Worm (Caenorhabditis elegans) whole organism, young adult: Measurements from ENCODE around the gene C03G5.14.
A peak's percentile ranks its signal among the peaks of the same experiment; 100 is the strongest.

Source experiments
- F22D6.2 ChIP-seq: sonication (generic microtip); optimal IDR thresholded peaks from 2 replicates; lab custom pipeline; 2016; ENCODE audit warnings: mild to moderate bottlenecking, missing genetic modification characterization, missing compliant biosample characterization
- F33H1.4 ChIP-seq: fragments of 200-800 bp; sonication (Bioruptor generic); IDR thresholded peaks from 2 replicates; pipeline ENCODE4 v1.3.6; 2022; ENCODE audit warnings: missing genetic modification reagents, missing genetic modification characterization, missing compliant biosample characterization
- F57A8.1 ChIP-seq: fragments of 200-800 bp; sonication (Bioruptor generic); optimal IDR thresholded peaks from 2 replicates; lab custom pipeline; 2018; ENCODE audit warnings: mild to moderate bottlenecking, missing genetic modification characterization, moderate library complexity, missing compliant biosample characterization
- K11D2.4 ChIP-seq: fragments of 200-800 bp; sonication (Bioruptor generic); IDR thresholded peaks from 2 replicates; pipeline ENCODE4 v1.3.6; 2022; ENCODE audit warnings: missing genetic modification reagents, missing genetic modification characterization, missing compliant biosample characterization
- K12H6.12 ChIP-seq: fragments of 200-800 bp; sonication (Bioruptor generic); optimal IDR thresholded peaks from 2 replicates; lab custom pipeline; 2018; ENCODE audit warnings: mild to moderate bottlenecking, missing genetic modification characterization, missing compliant biosample characterization
- Y56A3A.18 ChIP-seq: fragments of 200-800 bp; sonication (Bioruptor generic); IDR thresholded peaks from 2 replicates; pipeline ENCODE4 v1.3.6; 2022; ENCODE audit warnings: missing genetic modification reagents, missing genetic modification characterization, missing compliant biosample characterization
- Y67H2A.10 ChIP-seq: fragments of 200-800 bp; sonication (Bioruptor generic); conservative IDR thresholded peaks from 2 replicates; pipeline ENCODE4 v1.3.6; 2022; ENCODE audit warnings: missing genetic modification reagents, missing genetic modification characterization, missing compliant biosample characterization
- Y95B8A.8 ChIP-seq: fragments of 200-800 bp; sonication (Bioruptor generic); IDR thresholded peaks from 2 replicates; pipeline ENCODE4 v1.3.6; 2022; ENCODE audit warnings: missing genetic modification reagents, missing genetic modification characterization, missing compliant biosample characterization
- aptf-2 ChIP-seq: fragments of 200-800 bp; sonication (Bioruptor generic); conservative IDR thresholded peaks from 2 replicates; pipeline ENCODE4 v1.3.6; 2022; ENCODE audit warnings: missing genetic modification reagents, missing genetic modification characterization, missing compliant biosample characterization
- attf-5 ChIP-seq: fragments of 200-800 bp; sonication (Bioruptor generic); optimal IDR thresholded peaks from 2 replicates; lab custom pipeline; 2018; ENCODE audit warnings: mild to moderate bottlenecking, missing genetic modification characterization, missing compliant biosample characterization
- bed-1 ChIP-seq: fragments of 200-800 bp; sonication (Bioruptor generic); IDR thresholded peaks from 2 replicates; pipeline ENCODE4 v1.3.6; 2022; ENCODE audit warnings: missing genetic modification reagents, missing genetic modification characterization, missing compliant biosample characterization
- ccch-3 ChIP-seq: fragments of 200-800 bp; sonication (Bioruptor generic); optimal IDR thresholded peaks from 2 replicates; lab custom pipeline; 2018; ENCODE audit warnings: mild to moderate bottlenecking, missing genetic modification characterization, missing compliant biosample characterization
- ceh-27 ChIP-seq: fragments of 200-800 bp; sonication (Bioruptor generic); optimal IDR thresholded peaks from 2 replicates; lab custom pipeline; 2018; ENCODE audit warnings: mild to moderate bottlenecking, missing genetic modification characterization, moderate library complexity, missing compliant biosample characterization
- ceh-91 ChIP-seq: fragments of 200-800 bp; sonication (Bioruptor generic); IDR thresholded peaks from 2 replicates; pipeline ENCODE4 v1.3.6; 2022; ENCODE audit warnings: missing genetic modification reagents, missing genetic modification characterization, missing compliant biosample characterization
- die-1 ChIP-seq: sonication (generic microtip); optimal IDR thresholded peaks from 2 replicates; lab custom pipeline; 2016; ENCODE audit warnings: missing genotype, mild to moderate bottlenecking, missing genetic modification characterization, missing compliant biosample characterization
- efl-1 ChIP-seq: fragments of 150-350 bp; optimal IDR thresholded peaks from 2 replicates; lab custom pipeline; 2014; ENCODE audit warnings: missing biosample characterization, missing genetic modification reagents, missing genetic modification characterization
- egl-18 ChIP-seq: fragments of 200-800 bp; sonication (Bioruptor generic); IDR thresholded peaks from 2 replicates; pipeline ENCODE4 v1.3.6; 2022; ENCODE audit warnings: missing genetic modification reagents, missing genetic modification characterization, missing compliant biosample characterization
- egrh-3 ChIP-seq: fragments of 200-800 bp; sonication (Bioruptor generic); IDR thresholded peaks from 2 replicates; pipeline ENCODE4 v1.3.6; 2022; ENCODE audit warnings: missing genetic modification reagents, missing genetic modification characterization, missing compliant biosample characterization
- ets-4 ChIP-seq: fragments of 200-800 bp; sonication (Bioruptor generic); optimal IDR thresholded peaks from 2 replicates; lab custom pipeline; 2018; ENCODE audit warnings: mild to moderate bottlenecking, missing genetic modification characterization, missing compliant biosample characterization
- fkh-3 ChIP-seq: sonication (generic microtip); optimal IDR thresholded peaks from 2 replicates; lab custom pipeline; 2016; ENCODE audit warnings: mild to moderate bottlenecking, missing genetic modification characterization, missing compliant biosample characterization
- gei-17 ChIP-seq: fragments of 200-800 bp; sonication (Bioruptor generic); optimal IDR thresholded peaks from 2 replicates; lab custom pipeline; 2018; ENCODE audit warnings: mild to moderate bottlenecking, missing genetic modification characterization, missing compliant biosample characterization
- hlh-12 ChIP-seq: sonication (generic microtip); optimal IDR thresholded peaks from 2 replicates; lab custom pipeline; 2016; ENCODE audit warnings: missing genetic modification characterization, missing compliant biosample characterization
- hmg-1.2 ChIP-seq: fragments of 200-800 bp; sonication (Bioruptor generic); IDR thresholded peaks from 2 replicates; pipeline ENCODE4 v1.3.6; 2022; ENCODE audit warnings: missing genetic modification reagents, missing genetic modification characterization, missing compliant biosample characterization
- hsf-1 ChIP-seq: fragments of 200-800 bp; sonication (Bioruptor generic); IDR thresholded peaks from 2 replicates; pipeline ENCODE4 v1.3.6; 2022; ENCODE audit warnings: missing genetic modification reagents, missing genetic modification characterization, missing compliant biosample characterization
- lag-1 ChIP-seq: fragments of 200-800 bp; sonication (Bioruptor generic); IDR thresholded peaks from 2 replicates; pipeline ENCODE4 v1.3.6; 2022; ENCODE audit warnings: missing genetic modification reagents, missing genetic modification characterization, missing compliant biosample characterization
- lin-35 ChIP-seq, 3 experiments: fragments of 150-350 bp in 2 of 3; sonication (generic microtip) in 1 of 3; optimal IDR thresholded peaks; 2 replicates each; lab custom pipeline; 2014 to 2018; ENCODE audit warnings: missing biosample characterization in 3 of 3, missing genetic modification characterization in 3 of 3, missing genetic modification reagents in 3 of 3
- lsy-27 ChIP-seq: sonication (generic microtip); optimal IDR thresholded peaks from 2 replicates; lab custom pipeline; 2017; ENCODE audit warnings: missing genetic modification characterization, mild to moderate bottlenecking, missing compliant biosample characterization, antibody characterized with exemption, missing genotype, borderline replicate concordance; ENCODE audit not compliant: insufficient read depth
- madf-3 ChIP-seq: fragments of 200-800 bp; sonication (Bioruptor generic); IDR thresholded peaks from 2 replicates; pipeline ENCODE4 v1.3.6; 2022; ENCODE audit warnings: missing genetic modification reagents, missing genetic modification characterization, missing compliant biosample characterization
- mcd-1 ChIP-seq: fragments of 200-800 bp; sonication (Bioruptor generic); IDR thresholded peaks from 2 replicates; pipeline ENCODE4 v1.3.6; 2022; ENCODE audit warnings: missing genetic modification reagents, missing genetic modification characterization, missing compliant biosample characterization
- nfya-2 ChIP-seq: fragments of 200-800 bp; sonication (Bioruptor generic); IDR thresholded peaks from 2 replicates; pipeline ENCODE4 v1.3.6; 2022; ENCODE audit warnings: missing genetic modification reagents, missing genetic modification characterization, missing compliant biosample characterization
- nfyb-1 ChIP-seq: fragments of 200-800 bp; sonication (Bioruptor generic); IDR thresholded peaks from 2 replicates; pipeline ENCODE4 v1.3.6; 2022; ENCODE audit warnings: missing genetic modification reagents, missing genetic modification characterization, missing compliant biosample characterization
- nhr-120 ChIP-seq: fragments of 200-800 bp; sonication (Bioruptor generic); IDR thresholded peaks from 2 replicates; pipeline ENCODE4 v1.3.6; 2022; ENCODE audit warnings: missing genetic modification characterization, missing compliant biosample characterization
- nhr-27 ChIP-seq: fragments of 200-800 bp; sonication (Bioruptor generic); optimal IDR thresholded peaks from 2 replicates; lab custom pipeline; 2018; ENCODE audit warnings: mild to moderate bottlenecking, missing genetic modification characterization, moderate library complexity, missing compliant biosample characterization
- rec-8 ChIP-seq, 2 experiments: sonication (generic microtip); optimal IDR thresholded peaks; 2 replicates each; lab custom pipeline; 2016; ENCODE audit warnings: mild to moderate bottlenecking in 2 of 2, missing genetic modification characterization in 2 of 2, missing genetic modification reagents in 2 of 2, missing genotype in 2 of 2, missing biosample characterization in 1 of 2, missing compliant biosample characterization in 1 of 2, moderate library complexity in 1 of 2
- sdz-38 ChIP-seq: sonication (generic microtip); optimal IDR thresholded peaks from 2 replicates; lab custom pipeline; 2016; ENCODE audit warnings: missing genotype, missing genetic modification characterization, missing compliant biosample characterization
- somi-1 ChIP-seq: fragments of 200-800 bp; sonication (Bioruptor generic); optimal IDR thresholded peaks from 2 replicates; lab custom pipeline; 2018; ENCODE audit warnings: mild to moderate bottlenecking, missing genetic modification characterization, missing compliant biosample characterization
- tbp1 ChIP-seq: fragments of 200-800 bp; sonication (Bioruptor generic); optimal IDR thresholded peaks from 2 replicates; lab custom pipeline; 2018; ENCODE audit warnings: mild to moderate bottlenecking, missing genetic modification characterization, missing compliant biosample characterization
- ztf-18 ChIP-seq: sonication (generic microtip); optimal IDR thresholded peaks from 2 replicates; lab custom pipeline; 2016; ENCODE audit warnings: missing genotype, mild to moderate bottlenecking, missing genetic modification characterization, missing compliant biosample characterization
- ztf-22 ChIP-seq: fragments of 200-800 bp; sonication (Bioruptor generic); optimal IDR thresholded peaks from 2 replicates; lab custom pipeline; 2018; ENCODE audit warnings: mild to moderate bottlenecking, missing genetic modification characterization, moderate library complexity, missing compliant biosample characterization
- ztf-25 ChIP-seq: fragments of 200-800 bp; sonication (Bioruptor generic); IDR thresholded peaks from 2 replicates; pipeline ENCODE4 v1.3.6; 2022; ENCODE audit warnings: missing genetic modification reagents, missing genetic modification characterization, missing compliant biosample characterization
- ztf-28 ChIP-seq: fragments of 200-800 bp; sonication (Bioruptor generic); IDR thresholded peaks from 2 replicates; pipeline ENCODE4 v1.3.6; 2022; ENCODE audit warnings: missing genetic modification reagents, missing genetic modification characterization, missing compliant biosample characterization

The C03G5.14 gene

ce11 chrX:8477048-8477806, 44.5 kb upstream of the C03G5.14 start (continued):
- TF ChIP-seq mcd-1 (0 out of 2 replicates have a peak, but pooled peaks have one; percentile 18), F22D6.2 (tag; lab: Kevin White, UChicago) (peak; percentile 60), gei-17 (GFP tag; lab: Kevin White, UChicago) (peak; percentile 35), ceh-27 (GFP tag; lab: Kevin White, UChicago) (peak; percentile 51), sdz-38 (tag; lab: Kevin White, UChicago) (no peak), die-1 (tag; lab: Kevin White, UChicago) (peak; percentile 63)

ce11 chrX:8479050-8479449, 42.7 kb upstream of the C03G5.14 start:
- TF ChIP-seq hlh-12 (tag; lab: Kevin White, UChicago) (no peak), ccch-3 (GFP tag; lab: Kevin White, UChicago) (no peak), K12H6.12 (peak; percentile 2), ceh-91 (GFP tag; lab: Robert Waterston, UW) (no peak), efl-1 (GFP tag; lab: Kevin White, UChicago) (no peak), ets-4 (GFP tag; lab: Kevin White, UChicago) (no peak), lag-1 (GFP tag; lab: Robert Waterston, UW) (no peak), nfyb-1 (no peak), somi-1 (GFP tag; lab: Kevin White, UChicago) (no peak), ztf-18 (tag; lab: Kevin White, UChicago) (no peak), attf-5 (GFP tag; lab: Kevin White, UChicago) (no peak), egl-18 (GFP tag; lab: Robert Waterston, UW) (no peak), F33H1.4 (no peak), madf-3 (peak; percentile 66; the same call in 1 of the 2 replicates), fkh-3 (no peak), die-1 (tag; lab: Kevin White, UChicago) (no peak), rec-8 (tag; optimal IDR thresholded peaks at IDR 0.05; lab: Kevin White, UChicago) (no peak)

DNA sequence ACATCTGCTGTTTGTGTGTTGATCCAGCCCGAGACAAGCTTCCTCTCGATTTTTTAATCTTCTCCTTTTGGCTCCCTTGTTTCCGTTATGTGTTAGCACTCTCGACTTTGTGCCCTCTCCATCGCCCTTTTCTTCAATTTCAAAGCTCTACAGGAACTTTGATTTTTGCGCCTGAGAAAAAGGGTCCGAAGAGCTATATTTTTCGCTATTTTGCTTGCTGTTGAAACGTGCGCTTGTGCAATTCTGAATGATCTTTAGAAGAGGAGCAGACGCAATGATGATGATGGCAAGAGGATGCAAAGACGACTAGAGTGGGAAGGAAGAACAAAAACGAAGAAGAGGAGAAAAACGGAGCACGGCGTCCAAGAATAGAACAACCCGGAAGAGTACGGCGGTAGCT, 40.0 kb upstream of the C03G5.14 start:
- TF ChIP-seq aptf-2 (GFP tag; lab: Robert Waterston, UW): no peak
- no peak for TF ChIP-seq mcd-1
- no peak for TF ChIP-seq sdz-38 (tag; lab: Kevin White, UChicago)
- no peak for TF ChIP-seq tbp1 (GFP tag; lab: Kevin White, UChicago)
- no peak for TF ChIP-seq Y95B8A.8 (GFP tag; lab: Robert Waterston, UW)

DNA sequence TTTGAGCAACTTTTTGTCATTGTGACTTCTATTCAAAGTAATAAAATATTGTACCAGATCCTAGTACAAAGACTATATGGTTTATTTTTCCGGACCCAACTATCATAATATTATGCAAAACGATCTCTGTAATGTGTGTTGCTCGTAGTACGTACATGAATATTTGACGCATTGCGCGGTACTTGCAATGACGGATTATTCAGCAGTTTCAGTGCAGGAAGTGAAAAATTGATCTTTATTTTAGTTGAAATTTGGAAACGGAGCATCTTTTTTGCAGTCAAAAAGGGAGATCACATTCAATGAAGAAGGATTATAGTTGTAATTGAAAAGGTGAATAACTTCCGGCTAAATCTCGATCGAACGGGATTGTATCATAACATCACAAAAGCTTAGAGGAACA, 37.8 kb upstream of the C03G5.14 start:
- TF ChIP-seq ztf-22 (GFP tag; lab: Kevin White, UChicago) (no peak), egrh-3 (GFP tag; lab: Robert Waterston, UW) (no peak), nhr-27 (tag; lab: Kevin White, UChicago) (no peak), hmg-1.2 (GFP tag; lab: Robert Waterston, UW) (no peak)

DNA sequence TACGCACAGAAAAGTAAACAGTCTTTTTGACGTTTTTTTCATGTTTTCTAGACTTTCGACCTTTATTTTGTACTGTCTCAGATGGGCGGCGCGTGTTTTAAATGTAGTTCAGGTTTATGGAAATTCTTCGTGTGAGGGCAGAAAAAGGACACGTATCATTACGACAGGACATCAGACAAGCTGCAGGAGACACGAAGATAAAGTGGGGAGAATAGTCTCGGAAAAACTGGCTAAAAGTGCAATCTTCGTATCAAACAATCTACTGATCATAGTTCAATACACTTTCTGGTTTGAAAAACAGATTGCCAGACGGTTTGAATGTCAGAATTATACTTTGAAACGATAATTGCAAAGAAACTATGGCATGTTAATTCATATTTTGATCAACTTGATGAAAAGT, 36.3 kb upstream of the C03G5.14 start:
- TF ChIP-seq lin-35 (GFP tag; optimal IDR thresholded peaks at IDR 0.05; lab: Kevin White, UChicago) (no peak), ztf-18 (tag; lab: Kevin White, UChicago) (no peak), hsf-1 (GFP tag; lab: Robert Waterston, UW) (no peak), Y67H2A.10 (no peak), Y56A3A.18 (GFP tag; lab: Robert Waterston, UW) (no peak), ztf-22 (GFP tag; lab: Kevin White, UChicago) (no peak), bed-1 (GFP tag; lab: Robert Waterston, UW) (no peak), F57A8.1 (GFP tag; lab: Kevin White, UChicago) (no peak), nhr-120 (GFP tag; lab: Robert Waterston, UW) (no peak), nfya-2 (GFP tag; lab: Robert Waterston, UW) (no peak), K11D2.4 (no peak), lsy-27 (no peak), ztf-25 (GFP tag; lab: Robert Waterston, UW) (no peak), mcd-1 (no peak), ztf-28 (GFP tag; lab: Robert Waterston, UW) (no peak)
